Worm (Caenorhabditis elegans) whole organism, L1 larva: ENCODE measurements around the gene F45F2.9.

Source experiments
- C16A3.4 ChIP-seq: fragments of 150-350 bp; optimal IDR thresholded peaks from 2 replicates; lab custom pipeline; 2014; ENCODE audit warnings: missing biosample characterization, missing genetic modification characterization
- C34B4.2 ChIP-seq: sonication (generic microtip); optimal IDR thresholded peaks from 2 replicates; lab custom pipeline; 2017; ENCODE audit warnings: mild to moderate bottlenecking, missing genetic modification characterization, missing compliant biosample characterization
- F16B12.6 ChIP-seq: fragments of 150-350 bp; optimal IDR thresholded peaks from 2 replicates; lab custom pipeline; 2014; ENCODE audit warnings: missing biosample characterization, missing genetic modification characterization
- ama-1 ChIP-seq: fragments of 150-350 bp; optimal IDR thresholded peaks from 2 replicates; lab custom pipeline; 2014
- blmp-1 ChIP-seq: fragments of 150-350 bp; optimal IDR thresholded peaks from 2 replicates; lab custom pipeline; 2014; ENCODE audit warnings: missing biosample characterization, missing genetic modification characterization
- ceh-82 ChIP-seq, 3 experiments: fragments of 150-350 bp in 1 of 3; sonication (generic microtip) in 2 of 3; optimal IDR thresholded peaks; 2 replicates each; lab custom pipeline; 2014 to 2017; ENCODE audit warnings: missing biosample characterization in 3 of 3, missing genetic modification characterization in 3 of 3
- ceh-88 ChIP-seq: fragments of 200-800 bp; sonication (Bioruptor generic); IDR thresholded peaks from 2 replicates; pipeline ENCODE4 v1.3.6; 2022; ENCODE audit warnings: missing genetic modification characterization, missing compliant biosample characterization
- dpl-1 ChIP-seq, 3 experiments: fragments of 150-350 bp in 2 of 3; sonication (generic microtip) in 1 of 3; optimal IDR thresholded peaks; 2 replicates each; lab custom pipeline; 2014 to 2017; ENCODE audit warnings: missing biosample characterization in 3 of 3, missing genetic modification characterization in 3 of 3, missing genetic modification reagents in 3 of 3
- efl-1 ChIP-seq, 4 experiments: fragments of 150-350 bp; optimal IDR thresholded peaks in 3 of 4; peaks in 1 of 4; 1 replicate in 1 of 4; 2 replicates in 3 of 4; lab custom pipeline; 2014; ENCODE audit warnings: missing biosample characterization in 2 of 4, missing genetic modification characterization in 2 of 4, missing genetic modification reagents in 2 of 4
- efl-3 ChIP-seq: fragments of 200-800 bp; sonication (Bioruptor generic); optimal IDR thresholded peaks from 2 replicates; lab custom pipeline; 2018; ENCODE audit warnings: mild to moderate bottlenecking, missing genetic modification characterization, missing compliant biosample characterization
- elt-2 ChIP-seq: sonication (generic microtip); optimal IDR thresholded peaks from 2 replicates; lab custom pipeline; 2016; ENCODE audit warnings: missing genetic modification characterization, mild to moderate bottlenecking, inconsistent platforms, missing compliant biosample characterization, missing genetic modification reagents
- elt-3 ChIP-seq, 6 experiments: fragments of 150-350 bp in 1 of 6; sonication (generic microtip); optimal IDR thresholded peaks; 2 replicates each; lab custom pipeline; 2017 to 2018; ENCODE audit warnings: missing biosample characterization in 6 of 6, missing genetic modification characterization in 6 of 6, inconsistent platforms in 1 of 6
- fkh-4 ChIP-seq: sonication (generic microtip); optimal IDR thresholded peaks from 2 replicates; lab custom pipeline; 2016; ENCODE audit warnings: missing compliant biosample characterization, missing genetic modification characterization, borderline replicate concordance
- fkh-8 ChIP-seq: sonication (generic microtip); optimal IDR thresholded peaks from 2 replicates; lab custom pipeline; 2016; ENCODE audit warnings: mild to moderate bottlenecking, missing genetic modification characterization, missing compliant biosample characterization
- grh-1 ChIP-seq: fragments of 200-800 bp; sonication (Bioruptor generic); IDR thresholded peaks from 2 replicates; pipeline ENCODE4 v1.3.6; 2022; ENCODE audit warnings: missing genetic modification reagents, missing genetic modification characterization, missing compliant biosample characterization
- hpl-2 ChIP-seq: fragments of 150-350 bp; optimal IDR thresholded peaks from 2 replicates; lab custom pipeline; 2014; ENCODE audit warnings: missing biosample characterization, missing genetic modification reagents, missing genetic modification characterization
- lin-35 ChIP-seq, 2 experiments: fragments of 150-350 bp; optimal IDR thresholded peaks; 2 replicates each; lab custom pipeline; 2014; ENCODE audit warnings: missing biosample characterization in 2 of 2, missing genetic modification characterization in 2 of 2, missing genetic modification reagents in 2 of 2
- mdl-1 ChIP-seq, 2 experiments: fragments of 150-350 bp; optimal IDR thresholded peaks; 2 replicates each; lab custom pipeline; 2014 to 2017; ENCODE audit warnings: missing biosample characterization in 2 of 2, missing genetic modification characterization in 2 of 2, inconsistent platforms in 1 of 2
- mep-1 ChIP-seq: fragments of 150-350 bp; optimal IDR thresholded peaks from 2 replicates; lab custom pipeline; 2014; ENCODE audit warnings: missing biosample characterization, missing genetic modification characterization
- nhr-12 ChIP-seq: sonication (generic microtip); optimal IDR thresholded peaks from 2 replicates; lab custom pipeline; 2017; ENCODE audit warnings: missing biosample characterization, missing genetic modification characterization
- nhr-20 ChIP-seq: sonication (generic microtip); optimal IDR thresholded peaks from 2 replicates; lab custom pipeline; 2016; ENCODE audit warnings: mild to moderate bottlenecking, missing genetic modification characterization, missing compliant biosample characterization
- nhr-237 ChIP-seq: fragments of 150-350 bp; optimal IDR thresholded peaks from 2 replicates; lab custom pipeline; 2014; ENCODE audit warnings: missing biosample characterization, missing genetic modification characterization
- nhr-47 ChIP-seq: sonication (generic microtip); optimal IDR thresholded peaks from 2 replicates; lab custom pipeline; 2016; ENCODE audit warnings: mild to moderate bottlenecking, missing genetic modification characterization, moderate library complexity, missing compliant biosample characterization
- nhr-76 ChIP-seq: sonication (generic microtip); optimal IDR thresholded peaks from 2 replicates; lab custom pipeline; 2017; ENCODE audit warnings: missing biosample characterization, missing genetic modification characterization
- nhr-77 ChIP-seq: fragments of 150-350 bp; optimal IDR thresholded peaks from 2 replicates; lab custom pipeline; 2014; ENCODE audit warnings: missing biosample characterization, missing genetic modification characterization
- nhr-84 ChIP-seq: sonication (generic microtip); optimal IDR thresholded peaks from 2 replicates; lab custom pipeline; 2017; ENCODE audit warnings: missing biosample characterization, missing genetic modification characterization
- nhr-85 ChIP-seq: sonication (generic microtip); peaks from one replicate; lab custom pipeline; 2016; ENCODE audit warnings: missing genetic modification characterization, inconsistent platforms, missing compliant biosample characterization
- pqm-1 ChIP-seq: sonication (generic microtip); optimal IDR thresholded peaks from 3 replicates; lab custom pipeline; 2017; ENCODE audit warnings: missing biosample characterization, missing genetic modification characterization
- skn-1 ChIP-seq: fragments of 150-350 bp; optimal IDR thresholded peaks from 2 replicates; lab custom pipeline; 2014; ENCODE audit warnings: missing biosample characterization, missing genetic modification characterization
- snu-23 ChIP-seq: sonication (generic microtip); optimal IDR thresholded peaks from 2 replicates; lab custom pipeline; 2016; ENCODE audit warnings: missing genetic modification characterization, missing compliant biosample characterization
- sox-4 ChIP-seq: sonication (generic microtip); optimal IDR thresholded peaks from 2 replicates; lab custom pipeline; 2016; ENCODE audit warnings: missing genetic modification characterization, missing compliant biosample characterization
- sptf-1 ChIP-seq: fragments of 150-350 bp; optimal IDR thresholded peaks from 2 replicates; lab custom pipeline; 2014; ENCODE audit warnings: missing biosample characterization, missing genetic modification characterization
- sup-37 ChIP-seq: fragments of 200-800 bp; sonication (Bioruptor generic); optimal IDR thresholded peaks from 2 replicates; lab custom pipeline; 2018; ENCODE audit warnings: mild to moderate bottlenecking, missing genetic modification characterization, missing compliant biosample characterization
- swsn-7 ChIP-seq: sonication (generic microtip); optimal IDR thresholded peaks from 2 replicates; lab custom pipeline; 2016; ENCODE audit warnings: missing genetic modification characterization, missing compliant biosample characterization
- tbx-2 ChIP-seq: sonication (generic microtip); optimal IDR thresholded peaks from 2 replicates; lab custom pipeline; 2016; ENCODE audit warnings: missing genetic modification characterization, missing compliant biosample characterization
- tlp-1 ChIP-seq: fragments of 150-350 bp; optimal IDR thresholded peaks from 2 replicates; lab custom pipeline; 2014; ENCODE audit warnings: missing biosample characterization, missing genetic modification characterization
- unc-130 ChIP-seq: fragments of 150-350 bp; optimal IDR thresholded peaks from 2 replicates; lab custom pipeline; 2017; ENCODE audit warnings: missing biosample characterization, missing genetic modification characterization, inconsistent platforms
- unc-62 ChIP-seq: fragments of 150-350 bp; optimal IDR thresholded peaks from 2 replicates; lab custom pipeline; 2014; ENCODE audit warnings: missing biosample characterization, missing genetic modification reagents, missing genetic modification characterization
- vab-15 ChIP-seq: sonication (generic microtip); optimal IDR thresholded peaks from 2 replicates; lab custom pipeline; 2017; ENCODE audit warnings: missing genotype, mild to moderate bottlenecking, missing genetic modification characterization, missing compliant biosample characterization
- ztf-11 ChIP-seq, 2 experiments: sonication (generic microtip); optimal IDR thresholded peaks; 2 replicates each; lab custom pipeline; 2016 to 2017; ENCODE audit warnings: missing genetic modification characterization in 2 of 2, missing biosample characterization in 1 of 2, missing compliant biosample characterization in 1 of 2

The F45F2.9 gene

DNA sequence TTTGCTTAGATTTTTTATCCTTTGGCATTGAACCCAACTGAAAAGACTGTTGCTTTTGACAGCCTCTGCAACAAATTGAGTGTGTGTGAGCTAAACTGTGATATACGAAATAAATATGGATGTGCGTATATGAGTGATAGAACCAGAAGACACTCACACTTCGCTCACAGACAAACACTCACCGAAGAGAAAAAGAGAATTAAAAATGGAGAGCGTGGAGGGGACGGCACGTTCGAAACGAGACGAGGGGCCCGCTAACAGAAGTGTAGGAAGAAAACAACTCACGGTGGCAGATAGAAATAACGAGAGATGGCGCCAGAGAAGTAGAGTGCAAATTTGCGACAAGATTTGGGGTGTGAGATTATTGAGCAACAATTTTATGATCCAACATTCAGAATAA lies 5.0 kb upstream of the F45F2.9 start (continued):
- no peak for TF ChIP-seq nhr-76 (tag; lab: Kevin White, UChicago)
- no peak for TF ChIP-seq nhr-77 (tag; lab: Kevin White, UChicago)
- TF ChIP-seq ceh-88 (GFP tag; lab: Robert Waterston, UW), result no peak
- peak; percentile 35 for TF ChIP-seq snu-23 (GFP tag; lab: Kevin White, UChicago)
- peak in 1 of 2 experiments; percentile 36 for TF ChIP-seq mdl-1 (tag; optimal IDR thresholded peaks at IDR 0.05; lab: Kevin White, UChicago)
- TF ChIP-seq elt-3 (tag; optimal IDR thresholded peaks at IDR 0.05; lab: Kevin White, UChicago), result no peak
- TF ChIP-seq blmp-1 (tag; lab: Kevin White, UChicago), result no peak
- TF ChIP-seq nhr-237 (tag; lab: Kevin White, UChicago), result no peak
- TF ChIP-seq sup-37, result no peak
- no peak for TF ChIP-seq mep-1
- peak in 1 of 3 experiments; percentile 30 for TF ChIP-seq dpl-1 (GFP tag; optimal IDR thresholded peaks at IDR 0.05; lab: Kevin White, UChicago)
- TF ChIP-seq nhr-85 (tag; lab: Kevin White, UChicago), result no peak
- no peak for TF ChIP-seq grh-1 (GFP tag; lab: Robert Waterston, UW)
- TF ChIP-seq F16B12.6 (tag; lab: Kevin White, UChicago), result peak; percentile 13
- TF ChIP-seq swsn-7 (tag; lab: Kevin White, UChicago), result peak; percentile 22
- TF ChIP-seq elt-2 (tag; lab: Kevin White, UChicago), result no peak
- peak; percentile 4 for TF ChIP-seq nhr-20 (tag; lab: Kevin White, UChicago)
- TF ChIP-seq unc-130, result no peak
- TF ChIP-seq ama-1, result no peak
- TF ChIP-seq nhr-84 (tag; lab: Kevin White, UChicago), result no peak
- TF ChIP-seq pqm-1 (tag; lab: Kevin White, UChicago), result no peak
- no peak for TF ChIP-seq sox-4 (tag; lab: Kevin White, UChicago)
- TF ChIP-seq sptf-1 (tag; lab: Kevin White, UChicago), result no peak
- TF ChIP-seq lin-35 (GFP tag; optimal IDR thresholded peaks at IDR 0.05; lab: Kevin White, UChicago), result peak in 1 of 2 experiments; percentile 44
- TF ChIP-seq tbx-2, result no peak
- no peak for TF ChIP-seq efl-3 (GFP tag; lab: Kevin White, UChicago)
- no peak for TF ChIP-seq tlp-1 (tag; lab: Kevin White, UChicago)
- no peak for TF ChIP-seq C16A3.4 (tag; lab: Kevin White, UChicago)
- no peak for TF ChIP-seq C34B4.2 (tag; lab: Kevin White, UChicago)
- TF ChIP-seq vab-15 (tag; lab: Kevin White, UChicago), result no peak
- peak; percentile 35 for TF ChIP-seq skn-1
- TF ChIP-seq unc-62 (GFP tag; lab: Kevin White, UChicago), result no peak

DNA sequence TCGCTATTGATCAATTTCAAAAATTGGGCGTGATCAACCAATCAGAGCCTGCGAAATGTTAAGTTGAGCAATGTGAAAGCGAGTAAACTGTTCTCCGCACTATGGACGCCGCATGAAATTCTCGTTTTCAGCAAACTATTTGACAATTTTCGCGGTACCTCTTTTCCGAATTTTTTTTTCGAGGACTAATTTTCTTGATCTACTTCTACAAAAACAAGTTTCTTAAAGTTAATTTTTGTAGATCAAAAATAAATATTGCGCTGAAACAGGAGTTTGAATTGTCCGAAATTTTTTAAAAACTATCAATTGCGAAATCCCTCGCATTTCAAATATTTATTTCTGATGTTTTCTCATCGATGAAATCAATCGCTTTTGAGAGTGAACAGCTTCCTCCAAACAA lies 4.5 kb upstream of the F45F2.9 start:
- TF ChIP-seq nhr-47 (tag; lab: Kevin White, UChicago) (no peak), efl-1 (optimal IDR thresholded peaks at IDR 0.05; lab: Kevin White, UChicago) (no peak), efl-1 (GFP tag; optimal IDR thresholded peaks at IDR 0.05 in 1 of 2; lab: Kevin White, UChicago) (peak in 1 of 2 experiments; percentile 14), hpl-2 (GFP tag; lab: Kevin White, UChicago) (no peak), ztf-11 (tag; optimal IDR thresholded peaks at IDR 0.05; lab: Kevin White, UChicago) (no peak), swsn-7 (tag; lab: Kevin White, UChicago) (no peak), skn-1 (no peak)

DNA sequence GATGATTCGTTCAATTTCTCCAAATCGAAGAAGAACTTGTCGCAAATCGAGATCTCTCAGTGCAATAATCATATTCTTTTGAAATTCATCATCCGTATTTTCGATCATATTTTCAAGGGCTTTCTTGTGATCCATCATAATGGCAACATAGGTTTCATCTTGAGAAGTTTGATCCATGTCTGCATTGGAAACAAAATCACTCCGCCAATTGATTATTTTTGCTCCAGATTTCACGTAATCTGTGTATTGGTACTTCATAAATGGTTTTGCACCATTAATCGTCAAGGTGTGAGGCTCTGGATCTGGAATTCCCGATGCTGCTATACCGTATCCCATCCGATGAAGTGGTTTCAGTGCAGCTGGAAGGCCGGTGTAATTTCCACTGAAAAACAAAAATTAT lies 3.2 kb upstream of the F45F2.9 start:
- TF ChIP-seq fkh-4 (tag; lab: Kevin White, UChicago) (no peak), C16A3.4 (tag; lab: Kevin White, UChicago) (no peak), ceh-82 (tag; optimal IDR thresholded peaks at IDR 0.05; lab: Kevin White, UChicago) (no peak)

DNA sequence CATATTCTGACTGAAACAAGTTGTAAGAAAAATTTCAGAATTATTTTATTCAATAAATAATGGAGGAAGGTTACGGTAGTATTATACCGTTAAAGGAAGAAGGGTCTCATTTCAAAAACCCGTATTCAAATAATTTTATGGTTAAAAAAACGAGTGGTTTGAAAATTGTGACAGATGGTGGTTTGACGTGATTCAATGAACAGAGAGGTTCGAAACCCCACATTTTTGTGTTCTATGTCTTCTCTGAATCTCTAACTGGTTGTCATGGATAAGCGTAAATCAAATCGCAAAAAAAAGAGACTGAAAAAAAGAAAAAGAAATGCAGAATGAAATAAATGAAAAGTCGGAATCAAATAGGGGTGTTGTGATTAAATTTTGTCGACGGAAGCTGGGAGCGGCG lies 5.9 kb downstream of the F45F2.9 start, which contains the start of gene ZK994.6:
Gene ZK994.6 (minus strand): TSS at position 101 of the 400 bp plus-strand sequence.
- TF ChIP-seq nhr-12 (tag; lab: Kevin White, UChicago), result no peak
- TF ChIP-seq fkh-8 (tag; lab: Kevin White, UChicago), result peak; percentile 41
- no peak for TF ChIP-seq efl-1 (optimal IDR thresholded peaks at IDR 0.05; lab: Kevin White, UChicago)
- peak in 1 of 2 experiments; percentile 5 for TF ChIP-seq efl-1 (GFP tag; optimal IDR thresholded peaks at IDR 0.05 in 1 of 2; lab: Kevin White, UChicago)
